Fruit fly (Drosophila melanogaster) whole organism, embryonic: Measurements from ENCODE around the gene CG14273.
A peak's percentile ranks its signal among the peaks of the same experiment; 100 is the strongest.

ENCODE experiments used
- CG1024 ChIP-seq: fragments of 200-800 bp; sonication (Bioruptor generic); IDR thresholded peaks from 2 replicates; pipeline ENCODE4 v1.3.6; 2022; ENCODE audit warnings: missing biosample characterization, missing genetic modification characterization
- CG11093 ChIP-seq: fragments of 200-800 bp; sonication (Bioruptor generic); IDR thresholded peaks from 3 replicates; pipeline ENCODE4 v1.3.6; 2022; ENCODE audit warnings: missing biosample characterization, missing genetic modification characterization
- CG11504 ChIP-seq: fragments of 200-800 bp; sonication (Bioruptor generic); optimal IDR thresholded peaks from 3 replicates; lab custom pipeline; 2019; ENCODE audit warnings: missing biosample characterization, mild to moderate bottlenecking, missing genetic modification characterization, moderate library complexity
- CG12769 ChIP-seq: fragments of 200-800 bp; sonication (Bioruptor generic); optimal IDR thresholded peaks from 2 replicates; lab custom pipeline; 2019; ENCODE audit warnings: missing biosample characterization, mild to moderate bottlenecking, missing genetic modification characterization, moderate library complexity
- CG13775 ChIP-seq: fragments of 200-800 bp; sonication (Bioruptor generic); optimal IDR thresholded peaks from 3 replicates; lab custom pipeline; 2017; ENCODE audit warnings: missing biosample characterization, mild to moderate bottlenecking, missing genetic modification characterization
- CG13894 ChIP-seq: fragments of 200-800 bp; sonication (Bioruptor generic); optimal IDR thresholded peaks from 3 replicates; lab custom pipeline; 2018; ENCODE audit warnings: missing biosample characterization, mild to moderate bottlenecking, missing genetic modification characterization, moderate library complexity
- CG15073 ChIP-seq: fragments of 200-800 bp; sonication (Bioruptor generic); optimal IDR thresholded peaks from 2 replicates; lab custom pipeline; 2016; ENCODE audit warnings: missing biosample characterization, missing genetic modification characterization
- CG15696 ChIP-seq: fragments of 200-800 bp; sonication (Bioruptor generic); optimal IDR thresholded peaks from 2 replicates; lab custom pipeline; 2019; ENCODE audit warnings: missing biosample characterization, mild to moderate bottlenecking, missing genetic modification characterization, moderate library complexity
- CG17568 ChIP-seq: fragments of 200-800 bp; sonication (Bioruptor generic); optimal IDR thresholded peaks from 2 replicates; lab custom pipeline; 2018; ENCODE audit warnings: missing biosample characterization, mild to moderate bottlenecking, missing genetic modification characterization, moderate library complexity
- CG18011 ChIP-seq: fragments of 200-800 bp; sonication (Bioruptor generic); optimal IDR thresholded peaks from 2 replicates; lab custom pipeline; 2017; ENCODE audit warnings: missing biosample characterization, missing genetic modification characterization, mild to moderate bottlenecking, moderate library complexity, missing genotype
- CG2116 ChIP-seq: fragments of 200-800 bp; sonication (Bioruptor generic); optimal IDR thresholded peaks from 3 replicates; lab custom pipeline; 2018; ENCODE audit warnings: missing biosample characterization, mild to moderate bottlenecking, missing genetic modification characterization
- CG2712 ChIP-seq: fragments of 200-800 bp; optimal IDR thresholded peaks from 3 replicates; lab custom pipeline; 2019; ENCODE audit warnings: missing biosample characterization, mild to moderate bottlenecking, missing genetic modification characterization, moderate library complexity
- CG3065 ChIP-seq: fragments of 200-800 bp; sonication (Bioruptor generic); optimal IDR thresholded peaks from 2 replicates; lab custom pipeline; 2016; ENCODE audit warnings: missing biosample characterization, missing genetic modification characterization
- CG6254 ChIP-seq: fragments of 200-800 bp; sonication (Bioruptor generic); optimal IDR thresholded peaks from 3 replicates; lab custom pipeline; 2017; ENCODE audit warnings: mild to moderate bottlenecking, missing biosample characterization, missing genetic modification reagents, missing genetic modification characterization
- CG6272 ChIP-seq: fragments of 200-800 bp; sonication (Bioruptor generic); IDR thresholded peaks from 2 replicates; pipeline ENCODE4 v1.3.6; 2022; ENCODE audit warnings: missing biosample characterization, missing genetic modification characterization
- CG7745 ChIP-seq: fragments of 200-800 bp; sonication (Bioruptor generic); optimal IDR thresholded peaks from 2 replicates; lab custom pipeline; 2018; ENCODE audit warnings: missing biosample characterization, mild to moderate bottlenecking, missing genetic modification characterization, moderate library complexity
- Dip2 ChIP-seq: fragments of 200-800 bp; sonication (Bioruptor generic); IDR thresholded peaks from 2 replicates; pipeline ENCODE4 v1.3.6; 2022; ENCODE audit warnings: missing biosample characterization, missing genetic modification characterization
- Doc2 ChIP-seq: fragments of 200-800 bp; sonication (Bioruptor generic); IDR thresholded peaks from 2 replicates; pipeline ENCODE4 v1.3.6; 2022; ENCODE audit warnings: missing biosample characterization, missing genetic modification characterization
- HLH4C ChIP-seq: fragments of 200-800 bp; sonication (Bioruptor generic); IDR thresholded peaks from 3 replicates; pipeline ENCODE4 v1.3.6; 2022; ENCODE audit warnings: missing biosample characterization, missing genetic modification characterization; ENCODE audit not compliant: partially characterized antibody
- Mrtf ChIP-seq: fragments of 200-800 bp; sonication (Bioruptor generic); IDR thresholded peaks from 3 replicates; pipeline ENCODE4 v1.3.6; 2022; ENCODE audit warnings: missing biosample characterization, missing genetic modification characterization
- Nf-YA ChIP-seq: fragments of 200-800 bp; sonication (Bioruptor generic); IDR thresholded peaks from 2 replicates; pipeline ENCODE4 v1.3.6; 2022; ENCODE audit warnings: missing biosample characterization, missing genetic modification characterization
- Nf-YB ChIP-seq: fragments of 200-800 bp; sonication (Bioruptor generic); optimal IDR thresholded peaks from 3 replicates; lab custom pipeline; 2019; ENCODE audit warnings: missing biosample characterization, mild to moderate bottlenecking, missing genetic modification characterization, moderate library complexity
- Oli ChIP-seq: fragments of 200-800 bp; sonication (Bioruptor generic); optimal IDR thresholded peaks from 2 replicates; lab custom pipeline; 2018; ENCODE audit warnings: missing biosample characterization, mild to moderate bottlenecking, missing genetic modification characterization, moderate library complexity
- Pdp1 ChIP-seq, 2 experiments: fragments of 200-800 bp; sonication (Bioruptor generic); optimal IDR thresholded peaks; 3 replicates each; lab custom pipeline; 2016; ENCODE audit warnings: missing biosample characterization in 2 of 2, missing genetic modification characterization in 2 of 2, mild to moderate bottlenecking in 1 of 2, moderate library complexity in 1 of 2
- Ptx1 ChIP-seq: fragments of 200-800 bp; sonication (Bioruptor generic); IDR thresholded peaks from 2 replicates; pipeline ENCODE4 v1.3.6; 2022; ENCODE audit warnings: missing biosample characterization, missing genetic modification characterization
- btn ChIP-seq: fragments of 200-800 bp; sonication (Bioruptor generic); optimal IDR thresholded peaks from 2 replicates; lab custom pipeline; 2016; ENCODE audit warnings: missing biosample characterization, missing genetic modification characterization
- cad ChIP-seq: fragments of >200 bp; optimal IDR thresholded peaks from 2 replicates; lab custom pipeline; 2017; ENCODE audit warnings: missing biosample characterization, missing genetic modification characterization
- cas ChIP-seq: fragments of 200-800 bp; sonication (Bioruptor generic); IDR thresholded peaks from 2 replicates; pipeline ENCODE4 v1.3.6; 2022; ENCODE audit warnings: missing biosample characterization, missing genetic modification characterization
- chn ChIP-seq: fragments of 200-800 bp; sonication (Bioruptor generic); optimal IDR thresholded peaks from 2 replicates; lab custom pipeline; 2016; ENCODE audit warnings: missing biosample characterization, missing genetic modification characterization
- cwo ChIP-seq: fragments of 200-800 bp; sonication (Bioruptor generic); optimal IDR thresholded peaks from 3 replicates; lab custom pipeline; 2017; ENCODE audit warnings: missing biosample characterization, missing genetic modification characterization, mild to moderate bottlenecking, moderate library complexity, missing genetic modification reagents
- da ChIP-seq: fragments of 200-800 bp; sonication (Bioruptor generic); optimal IDR thresholded peaks from 2 replicates; lab custom pipeline; 2016; ENCODE audit warnings: missing biosample characterization, missing genetic modification characterization
- dpn ChIP-seq, 2 experiments: fragments of 200-800 bp; sonication (Bioruptor generic); optimal IDR thresholded peaks; 3 replicates each; lab custom pipeline; 2016; ENCODE audit warnings: missing biosample characterization in 2 of 2, missing genetic modification characterization in 2 of 2
- exex ChIP-seq: fragments of 200-800 bp; sonication (Bioruptor generic); optimal IDR thresholded peaks from 4 replicates; lab custom pipeline; 2018; ENCODE audit warnings: missing biosample characterization, mild to moderate bottlenecking, missing genetic modification characterization, moderate library complexity
- eyg ChIP-seq: fragments of 200-800 bp; sonication (Bioruptor generic); optimal IDR thresholded peaks from 3 replicates; lab custom pipeline; 2016; ENCODE audit warnings: missing biosample characterization, missing genetic modification characterization
- fd102C ChIP-seq: fragments of 200-800 bp; sonication (Bioruptor generic); optimal IDR thresholded peaks from 2 replicates; lab custom pipeline; 2018; ENCODE audit warnings: missing biosample characterization, mild to moderate bottlenecking, missing genetic modification characterization, moderate library complexity
- grau ChIP-seq: fragments of 200-800 bp; optimal IDR thresholded peaks from 3 replicates; lab custom pipeline; 2019; ENCODE audit warnings: missing biosample characterization, mild to moderate bottlenecking, missing genetic modification characterization, moderate library complexity
- gsb ChIP-seq: fragments of 200-800 bp; sonication (Bioruptor generic); IDR thresholded peaks from 2 replicates; pipeline ENCODE4 v1.3.6; 2022; ENCODE audit warnings: missing biosample characterization, missing genetic modification characterization
- pan ChIP-seq, 4 experiments: fragments of >200 bp in 3 of 4; fragments of 200-800 bp in 1 of 4; sonication (Bioruptor generic) in 1 of 4; optimal IDR thresholded peaks in 3 of 4; IDR thresholded peaks in 1 of 4; 2 replicates each; pipeline versions ENCODE4 v1.3.6 to Lab custom; 2017 to 2022; ENCODE audit warnings: missing biosample characterization in 2 of 4, missing genetic modification characterization in 2 of 4, mixed read lengths in 1 of 4
- pb ChIP-seq: fragments of 200-800 bp; sonication (Bioruptor generic); optimal IDR thresholded peaks from 3 replicates; lab custom pipeline; 2016; ENCODE audit warnings: missing biosample characterization, missing genetic modification characterization
- ro ChIP-seq: fragments of 200-800 bp; sonication (Bioruptor generic); IDR thresholded peaks from 2 replicates; pipeline ENCODE4 v1.3.6; 2022; ENCODE audit warnings: missing biosample characterization, missing genetic modification characterization
- sim ChIP-seq: fragments of 200-800 bp; sonication (Bioruptor generic); IDR thresholded peaks from 2 replicates; pipeline ENCODE4 v1.3.6; 2022; ENCODE audit warnings: missing biosample characterization, missing genetic modification characterization
- sisA ChIP-seq: fragments of 200-800 bp; sonication (Bioruptor generic); IDR thresholded peaks from 2 replicates; pipeline ENCODE4 v1.3.6; 2022; ENCODE audit warnings: missing biosample characterization, missing genetic modification characterization
- slp2 ChIP-seq: fragments of 200-800 bp; sonication (Bioruptor generic); optimal IDR thresholded peaks from 2 replicates; lab custom pipeline; 2016; ENCODE audit warnings: missing biosample characterization, missing genetic modification characterization
- ssp ChIP-seq: fragments of 200-800 bp; sonication (Bioruptor generic); IDR thresholded peaks from 2 replicates; pipeline ENCODE4 v1.3.6; 2022; ENCODE audit warnings: missing biosample characterization, missing genetic modification characterization
- tin ChIP-seq: fragments of 200-800 bp; sonication (Bioruptor generic); optimal IDR thresholded peaks from 3 replicates; lab custom pipeline; 2016; ENCODE audit warnings: missing biosample characterization, missing genetic modification characterization
- tio ChIP-seq: fragments of 200-800 bp; sonication (Bioruptor generic); optimal IDR thresholded peaks from 2 replicates; lab custom pipeline; 2017; ENCODE audit warnings: missing biosample characterization, missing genetic modification characterization, inconsistent platforms
- tna ChIP-seq: fragments of 200-800 bp; sonication (Bioruptor generic); IDR thresholded peaks from 2 replicates; pipeline ENCODE4 v1.3.6; 2022; ENCODE audit warnings: missing biosample characterization, missing genetic modification characterization; ENCODE audit not compliant: partially characterized antibody
- trh ChIP-seq: fragments of 200-800 bp; sonication (Bioruptor generic); optimal IDR thresholded peaks from 2 replicates; lab custom pipeline; 2016; ENCODE audit warnings: missing biosample characterization, missing genetic modification characterization
- wdn ChIP-seq: fragments of 200-800 bp; sonication (Bioruptor generic); IDR thresholded peaks from 2 replicates; pipeline ENCODE4 v1.3.6; 2022; ENCODE audit warnings: missing biosample characterization, missing genetic modification characterization
- zen ChIP-seq: fragments of 200-800 bp; sonication (Bioruptor generic); optimal IDR thresholded peaks from 3 replicates; lab custom pipeline; 2018; ENCODE audit warnings: missing biosample characterization, mild to moderate bottlenecking, missing genetic modification characterization, moderate library complexity

Gene CG14273

dm6 chr2L:8361204-8361952 lies 18.9 kb downstream of the CG14273 start (continued):
- TF ChIP-seq CG15696 (no peak), slp2 (no peak), CG7745 (tag; lab: Kevin White, UChicago) (no peak), Pdp1 (GFP tag; optimal IDR thresholded peaks at IDR 0.05; lab: Kevin White, UChicago) (peak in 1 of 2 experiments; percentile 11), tio (GFP tag; lab: Kevin White, UChicago) (no peak), pb (no peak), cad (GFP tag; lab: Kevin White, UChicago) (no peak), CG11504 (tag; lab: Kevin White, UChicago) (no peak), HLH4C (GFP tag; lab: Robert Waterston, UW) (no peak), ssp (no peak), Oli (tag; lab: Kevin White, UChicago) (no peak), cwo (GFP tag; lab: Kevin White, UChicago) (no peak), CG13894 (tag; lab: Kevin White, UChicago) (no peak), CG3065 (no peak), Nf-YB (GFP tag; lab: Kevin White, UChicago) (no peak), wdn (GFP tag; lab: Robert Waterston, UW) (no peak), CG15073 (GFP tag; lab: Kevin White, UChicago) (no peak), Doc2 (GFP tag; lab: Robert Waterston, UW) (no peak), exex (tag; lab: Kevin White, UChicago) (peak; percentile 8), CG18011 (GFP tag; lab: Kevin White, UChicago) (no peak), CG13775 (GFP tag; lab: Kevin White, UChicago) (no peak), fd102C (GFP tag; lab: Kevin White, UChicago) (no peak), sim (no peak), eyg (GFP tag; lab: Kevin White, UChicago) (no peak), Nf-YA (no peak), btn (no peak), CG1024 (GFP tag; lab: Robert Waterston, UW) (no peak), gsb (GFP tag; lab: Robert Waterston, UW) (no peak), CG6272 (GFP tag; lab: Robert Waterston, UW) (no peak), tin (GFP tag; lab: Kevin White, UChicago) (no peak), Ptx1 (GFP tag; lab: Robert Waterston, UW) (no peak), CG2712 (tag; lab: Kevin White, UChicago) (peak; percentile 59), sisA (GFP tag; lab: Robert Waterston, UW) (peak; percentile 44; the same call in 1 of the 2 replicates), CG17568 (GFP tag; lab: Kevin White, UChicago) (peak; percentile 3), grau (tag; lab: Kevin White, UChicago) (peak; percentile 87), Dip2 (GFP tag; lab: Robert Waterston, UW) (no peak), CG12769 (tag; lab: Kevin White, UChicago) (no peak), Mrtf (no peak), dpn (GFP tag; optimal IDR thresholded peaks at IDR 0.05; lab: Kevin White, UChicago) (no peak), trh (GFP tag; lab: Kevin White, UChicago) (no peak), ro (no peak), CG11093 (GFP tag; lab: Robert Waterston, UW) (no peak), CG6254 (GFP tag; lab: Kevin White, UChicago) (no peak), pan (optimal IDR thresholded peaks at IDR 0.05; lab: Kevin White, UChicago) (no peak), pan (GFP tag; optimal IDR thresholded peaks at IDR 0.05 in 1 of 2, IDR thresholded peaks at IDR 0.05 in 1 of 2) (no peak), chn (GFP tag; lab: Kevin White, UChicago) (no peak), tna (GFP tag; lab: Robert Waterston, UW) (no peak), cas (GFP tag; lab: Robert Waterston, UW) (no peak), CG2116 (GFP tag; lab: Kevin White, UChicago) (no peak), zen (tag; lab: Kevin White, UChicago) (no peak), da (GFP tag; lab: Kevin White, UChicago) (no peak)
